Worm (Caenorhabditis elegans): ENCODE data around the gene fbn-1.

- TF ChIP-seq mdl-1 (tag; optimal IDR thresholded peaks at IDR 0.05): no peak
- TF ChIP-seq jun-1 (tag; optimal IDR thresholded peaks at IDR 0.05): no peak
Measured at ce11 chrIII:7588214-7588613, 37.0 kb upstream of the fbn-1 start, which contains the start of gene R13A5.15.

All from whole organism, L3 larva.